Worm (Caenorhabditis elegans) whole organism, L3 larva: ENCODE measurements around the gene C28C12.12.

Experiments
- ama-1 ChIP-seq: fragments of 150-350 bp; optimal IDR thresholded peaks from 2 replicates; lab custom pipeline; 2018
- egl-5 ChIP-seq: fragments of 150-350 bp; optimal IDR thresholded peaks from 2 replicates; lab custom pipeline; 2017; ENCODE audit warnings: missing biosample characterization, missing genetic modification reagents, missing genetic modification characterization, inconsistent platforms
- elt-3 ChIP-seq, 3 experiments: fragments of 150-350 bp in 1 of 3; sonication (generic microtip) in 2 of 3; optimal IDR thresholded peaks; 2 replicates in 2 of 3; 4 replicates in 1 of 3; lab custom pipeline; 2014 to 2017; ENCODE audit warnings: missing biosample characterization in 3 of 3, missing genetic modification characterization in 3 of 3
- fos-1 ChIP-seq: fragments of 150-350 bp; optimal IDR thresholded peaks from 2 replicates; lab custom pipeline; 2014; ENCODE audit warnings: missing biosample characterization, missing genetic modification characterization
- hmg-11 ChIP-seq: sonication (generic microtip); optimal IDR thresholded peaks from 2 replicates; lab custom pipeline; 2016; ENCODE audit warnings: missing genetic modification characterization, missing compliant biosample characterization
- lin-39 ChIP-seq: fragments of 150-350 bp; optimal IDR thresholded peaks from 2 replicates; lab custom pipeline; 2018; ENCODE audit warnings: missing biosample characterization, missing genetic modification reagents, missing genetic modification characterization
- nhr-12 ChIP-seq: fragments of 150-350 bp; optimal IDR thresholded peaks from 2 replicates; lab custom pipeline; 2014; ENCODE audit warnings: missing biosample characterization, missing genetic modification characterization
- nhr-23 ChIP-seq: fragments of 150-350 bp; optimal IDR thresholded peaks from 2 replicates; lab custom pipeline; 2014; ENCODE audit warnings: missing biosample characterization, missing genetic modification reagents, missing genetic modification characterization
- nhr-28 ChIP-seq: fragments of 150-350 bp; optimal IDR thresholded peaks from 2 replicates; lab custom pipeline; 2014; ENCODE audit warnings: missing biosample characterization, missing genetic modification characterization
- nhr-77 ChIP-seq: fragments of 150-350 bp; optimal IDR thresholded peaks from 2 replicates; lab custom pipeline; 2014; ENCODE audit warnings: missing biosample characterization, missing genetic modification characterization
- skn-1 ChIP-seq: fragments of 150-350 bp; optimal IDR thresholded peaks from 2 replicates; lab custom pipeline; 2014; ENCODE audit warnings: missing biosample characterization, missing genetic modification characterization
- unc-62 ChIP-seq: fragments of 150-350 bp; sonication (generic microtip); optimal IDR thresholded peaks from 4 replicates; lab custom pipeline; 2014; ENCODE audit warnings: missing biosample characterization, missing genetic modification reagents, missing genetic modification characterization
- ztf-11 ChIP-seq: fragments of 150-350 bp; optimal IDR thresholded peaks from 2 replicates; lab custom pipeline; 2014; ENCODE audit warnings: missing biosample characterization, missing genetic modification characterization

- TF ChIP-seq elt-3 (tag; optimal IDR thresholded peaks at IDR 0.05; lab: Kevin White, UChicago) = no peak
- TF ChIP-seq egl-5 (tag; lab: Kevin White, UChicago) = peak; percentile 55
- TF ChIP-seq lin-39 = peak; percentile 11
- no peak for TF ChIP-seq skn-1 (tag; lab: Kevin White, UChicago)
- no peak for TF ChIP-seq unc-62 (GFP tag; lab: Kevin White, UChicago)
- TF ChIP-seq ama-1 (lab: Kevin White, UChicago) = no peak
- TF ChIP-seq nhr-28 (tag; lab: Kevin White, UChicago) = no peak
- peak; percentile 48 for TF ChIP-seq hmg-11 (tag; lab: Kevin White, UChicago)
- no peak for TF ChIP-seq fos-1 (tag; lab: Kevin White, UChicago)
- no peak for TF ChIP-seq nhr-23 (tag; lab: Kevin White, UChicago)
- TF ChIP-seq nhr-12 = no peak
- no peak for TF ChIP-seq ztf-11 (tag; lab: Kevin White, UChicago)
- TF ChIP-seq nhr-77 (tag; lab: Kevin White, UChicago) = no peak
Observed at ce11 chrIV:8511056-8511455, 14.9 kb upstream of the C28C12.12 start, which contains the start of gene mes-6.
